Worm (Caenorhabditis elegans): ENCODE measurements around the gene F07H5.10.

F07H5.10 gene

DNA sequence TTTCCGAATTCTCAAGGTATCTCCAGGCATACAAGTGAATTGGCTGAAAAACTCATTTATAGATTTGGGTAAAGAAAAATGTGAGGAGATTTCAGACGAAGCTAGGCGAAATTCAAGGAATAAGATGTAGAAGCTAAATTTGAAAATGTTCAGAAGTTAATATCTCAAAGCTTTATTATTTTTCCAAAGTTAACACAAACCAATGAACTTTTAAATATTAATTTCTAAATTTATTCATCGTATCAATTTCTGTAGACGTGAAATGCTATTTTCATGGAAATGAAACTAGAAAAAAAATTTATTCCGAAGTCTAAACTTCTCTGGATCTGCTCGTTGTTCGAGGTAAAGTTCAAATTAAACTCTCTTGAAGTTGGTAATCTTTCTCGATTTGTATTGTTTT, 36.9 kb upstream of the F07H5.10 start, which contains the start of gene agxt-1:
Gene agxt-1 (plus strand): TSS at position 301 of the 400 bp plus-strand sequence.
- TF ChIP-seq ztf-4 (tag; optimal IDR thresholded peaks at IDR 0.05) (no peak), ceh-16 (tag; optimal IDR thresholded peaks at IDR 0.05) (no peak), lin-39 (tag; optimal IDR thresholded peaks at IDR 0.05) (no peak), nhr-10 (tag; optimal IDR thresholded peaks at IDR 0.05) (no peak), ztf-11 (tag; optimal IDR thresholded peaks at IDR 0.05) (no peak), Y55F3AM.14 (GFP tag; optimal IDR thresholded peaks at IDR 0.05) (no peak), ceh-82 (tag; optimal IDR thresholded peaks at IDR 0.05) (no peak), C34F6.9 (tag; optimal IDR thresholded peaks at IDR 0.05) (no peak), mab-5 (tag; optimal IDR thresholded peaks at IDR 0.05) (no peak), fos-1 (tag; optimal IDR thresholded peaks at IDR 0.05) (no peak), ama-1 (optimal IDR thresholded peaks at IDR 0.05) (no peak), R02D3.7 (tag; optimal IDR thresholded peaks at IDR 0.05) (no peak), elt-1 (tag; optimal IDR thresholded peaks at IDR 0.05) (no peak), nhr-237 (tag; optimal IDR thresholded peaks at IDR 0.05) (no peak), aly-2 (tag; optimal IDR thresholded peaks at IDR 0.05) (no peak), nhr-129 (tag; optimal IDR thresholded peaks at IDR 0.05) (no peak)

DNA sequence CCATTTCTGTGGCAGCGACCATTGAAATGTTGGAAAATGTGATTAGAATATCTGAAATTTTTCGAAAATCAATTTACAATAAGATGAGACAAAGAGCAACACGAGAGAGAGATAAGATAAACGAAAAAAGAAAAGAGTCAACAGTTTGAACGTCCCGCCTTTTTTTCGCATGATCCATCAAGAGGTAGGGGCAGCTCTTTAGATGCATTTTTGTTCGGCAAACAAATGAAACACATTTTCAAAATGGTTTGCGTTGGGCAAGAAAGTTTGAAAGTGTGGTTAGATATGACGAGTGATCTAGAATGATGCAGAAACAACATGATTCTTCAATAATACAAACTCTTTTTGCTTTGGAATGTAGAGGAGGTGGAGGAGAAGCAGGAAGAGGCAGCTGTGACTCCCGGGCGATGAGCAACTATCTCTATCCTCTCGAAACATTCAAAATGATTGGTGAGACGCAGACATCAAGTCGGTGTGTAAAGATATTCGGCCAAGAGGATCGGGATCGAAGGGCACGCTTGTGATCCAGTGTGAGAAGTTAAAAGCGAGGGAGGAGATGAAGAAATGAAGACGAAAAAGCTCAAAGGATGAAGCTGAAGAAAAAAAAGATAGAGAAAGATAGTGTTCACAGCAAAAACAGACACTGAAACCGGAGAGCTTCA, 36.2 kb upstream of the F07H5.10 start, which contains the start of gene F46C5.6:
Gene F46C5.6 (minus strand): TSS at position 51 of the 662 bp plus-strand sequence.
- TF ChIP-seq egl-27 (tag; optimal IDR thresholded peaks at IDR 0.05) (no peak), nhr-129 (tag; optimal IDR thresholded peaks at IDR 0.05) (peak; percentile 45), F13H6.1 (tag; optimal IDR thresholded peaks at IDR 0.05) (peak; percentile 84), elt-3 (tag; optimal IDR thresholded peaks at IDR 0.05) (no peak), Y55F3AM.14 (GFP tag; optimal IDR thresholded peaks at IDR 0.05) (no peak), sma-9 (GFP tag; optimal IDR thresholded peaks at IDR 0.05) (peak; percentile 17), sma-9 (tag; optimal IDR thresholded peaks at IDR 0.05) (no peak), lsy-2 (tag; optimal IDR thresholded peaks at IDR 0.05) (peak in 1 of 2 experiments; percentile 26), nhr-237 (tag; optimal IDR thresholded peaks at IDR 0.05) (no peak), C34F6.9 (tag; optimal IDR thresholded peaks at IDR 0.05) (peak; percentile 28)

DNA sequence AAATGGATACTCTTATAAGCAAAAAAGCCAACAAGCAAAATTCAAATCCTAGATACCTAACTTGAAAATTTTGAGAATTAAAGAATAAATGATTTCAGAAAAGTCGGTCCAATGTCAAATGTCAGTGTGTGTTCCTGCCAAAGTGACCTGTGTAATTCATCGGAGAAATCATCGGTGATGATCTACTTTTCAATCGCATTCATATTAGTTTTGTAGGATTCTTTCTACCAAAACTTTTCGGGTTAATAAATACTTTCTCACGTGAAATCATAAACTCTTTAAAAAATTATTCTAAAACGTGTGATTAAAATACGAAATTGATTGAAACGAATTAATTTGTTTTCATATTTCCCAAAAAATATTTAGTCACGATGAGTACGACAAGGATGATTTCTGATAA, 30.6 kb upstream of the F07H5.10 start, which contains the start of gene F46C5.7:
Gene F46C5.7 (plus strand): TSS at position 301 of the 400 bp plus-strand sequence.
- TF ChIP-seq lin-11 (tag; optimal IDR thresholded peaks at IDR 0.05) (no peak), R02D3.7 (tag; optimal IDR thresholded peaks at IDR 0.05) (no peak), lin-13 (GFP tag; optimal IDR thresholded peaks at IDR 0.05) (no peak), skn-1 (tag; optimal IDR thresholded peaks at IDR 0.05) (no peak), sem-4 (tag; optimal IDR thresholded peaks at IDR 0.05) (no peak), F13H6.1 (tag; optimal IDR thresholded peaks at IDR 0.05) (no peak), ama-1 (optimal IDR thresholded peaks at IDR 0.05) (no peak), blmp-1 (tag; optimal IDR thresholded peaks at IDR 0.05; ENCODE audit: insufficient read depth) (no peak), mdl-1 (tag; optimal IDR thresholded peaks at IDR 0.05) (no peak), gmeb-1 (tag; optimal IDR thresholded peaks at IDR 0.05) (no peak), lin-39 (tag; optimal IDR thresholded peaks at IDR 0.05) (no peak)

DNA sequence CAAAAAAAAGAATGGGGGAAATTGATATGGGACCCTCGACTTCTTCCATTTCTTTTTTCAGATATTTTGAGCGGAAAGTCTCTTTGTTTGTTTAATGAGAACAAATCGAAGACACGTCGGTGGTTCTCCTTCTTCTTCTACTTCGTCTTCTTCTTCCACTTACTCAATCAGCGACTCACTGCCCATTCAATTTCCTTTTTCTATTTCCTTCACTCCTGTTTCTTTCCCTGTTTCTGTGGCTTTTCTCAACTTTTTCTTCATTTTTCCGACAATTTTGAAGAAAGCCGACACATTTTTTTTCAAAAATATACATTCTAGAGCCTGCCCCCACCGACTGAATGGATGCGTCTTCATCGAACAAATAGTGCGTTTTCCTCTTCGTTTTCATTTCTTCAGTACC, 27.5 kb upstream of the F07H5.10 start, which contains the start of gene F46C5.4:
Gene F46C5.4 (plus strand): TSS at position 222 of the 400 bp plus-strand sequence.
- TF ChIP-seq alr-1 (tag; optimal IDR thresholded peaks at IDR 0.05) (no peak), nhr-6 (tag; optimal IDR thresholded peaks at IDR 0.05) (no peak), nhr-237 (tag; optimal IDR thresholded peaks at IDR 0.05) (no peak), nhr-21 (tag; optimal IDR thresholded peaks at IDR 0.05) (no peak), zag-1 (tag; optimal IDR thresholded peaks at IDR 0.05) (no peak)

DNA sequence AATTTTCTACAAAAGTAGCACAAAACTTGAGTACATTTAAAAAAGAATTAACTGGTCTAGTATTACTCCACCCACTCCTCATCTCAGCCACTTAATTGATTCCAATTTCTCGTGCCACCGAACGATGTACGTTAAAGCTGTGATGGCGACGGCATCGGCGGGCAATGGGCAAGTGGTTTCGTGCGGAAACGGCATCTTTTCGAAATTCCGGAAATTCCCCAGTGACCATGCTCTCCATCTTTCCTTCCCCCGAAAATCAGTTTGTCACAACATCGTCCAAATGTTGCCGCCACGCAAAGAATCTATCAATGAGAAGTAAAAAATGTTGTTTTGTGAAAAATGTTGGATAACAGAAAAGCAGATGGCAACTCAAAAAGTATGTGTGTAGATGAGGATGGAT, 24.6 kb upstream of the F07H5.10 start:
- TF ChIP-seq ZK546.5 (tag; optimal IDR thresholded peaks at IDR 0.05): no peak
- no peak for TF ChIP-seq unc-39 (tag; optimal IDR thresholded peaks at IDR 0.05)
- TF ChIP-seq peb-1 (tag; optimal IDR thresholded peaks at IDR 0.05): no peak
- TF ChIP-seq snpc-4 (tag; optimal IDR thresholded peaks at IDR 0.05): no peak
- no peak for TF ChIP-seq nhr-6 (tag; optimal IDR thresholded peaks at IDR 0.05)
- no peak for TF ChIP-seq ceh-82 (tag; optimal IDR thresholded peaks at IDR 0.05)
- no peak for TF ChIP-seq lin-39 (tag; optimal IDR thresholded peaks at IDR 0.05)
- no peak for TF ChIP-seq unc-55 (GFP tag; optimal IDR thresholded peaks at IDR 0.05)
- TF ChIP-seq elt-1 (tag; optimal IDR thresholded peaks at IDR 0.05): no peak
- no peak for TF ChIP-seq lin-13 (GFP tag; optimal IDR thresholded peaks at IDR 0.05)
- no peak for TF ChIP-seq fos-1 (tag; optimal IDR thresholded peaks at IDR 0.05)
- TF ChIP-seq nhr-21 (tag; optimal IDR thresholded peaks at IDR 0.05): no peak
- no peak for TF ChIP-seq nhr-237 (tag; optimal IDR thresholded peaks at IDR 0.05)
- no peak for TF ChIP-seq nhr-25 (tag; optimal IDR thresholded peaks at IDR 0.05)
- TF ChIP-seq egl-27 (tag; optimal IDR thresholded peaks at IDR 0.05): no peak
- no peak for TF ChIP-seq ztf-11 (tag; optimal IDR thresholded peaks at IDR 0.05)
- no peak for TF ChIP-seq unc-62 (GFP tag; optimal IDR thresholded peaks at IDR 0.05)
